Fruit fly (Drosophila melanogaster): Measurements from ENCODE around the gene CG42870.

Gene CG42870

dm6 chr3R:21745887-21746286 lies 8.7 kb upstream of the CG42870 start:
- TF ChIP-seq sug (tag; optimal IDR thresholded peaks at IDR 0.05) = peak; percentile 22
- no peak for TF ChIP-seq jigr1 (GFP tag; IDR thresholded peaks at IDR 0.05)
- no peak for TF ChIP-seq CG7987 (GFP tag; optimal IDR thresholded peaks at IDR 0.05)
- peak; percentile 93 for TF ChIP-seq exex (tag; optimal IDR thresholded peaks at IDR 0.05)
- peak; percentile 42 for TF ChIP-seq CG34376 (GFP tag; optimal IDR thresholded peaks at IDR 0.05)

dm6 chr3R:21744988-21745387 lies 7.8 kb upstream of the CG42870 start, which contains the start of gene CG31343:
TSS of gene CG31343 (plus strand) at chr3R:21745266.
- TF ChIP-seq CG11696 (GFP tag; IDR thresholded peaks at IDR 0.05) = no peak
- no peak for TF ChIP-seq B-H2 (GFP tag; optimal IDR thresholded peaks at IDR 0.05)
- no peak for TF ChIP-seq D19B (GFP tag; optimal IDR thresholded peaks at IDR 0.05)
- TF ChIP-seq CG34376 (GFP tag; optimal IDR thresholded peaks at IDR 0.05) = peak; percentile 18
- no peak for TF ChIP-seq MESR4 (GFP tag; optimal IDR thresholded peaks at IDR 0.05)
- TF ChIP-seq CG6791 (GFP tag; IDR thresholded peaks at IDR 0.05; ENCODE audit: partially characterized antibody) = 0 out of 3 replicates have a peak, but pooled peaks have one; percentile 34
- TF ChIP-seq Pdp1 (GFP tag; optimal IDR thresholded peaks at IDR 0.05) = peak in 1 of 2 experiments; percentile 78

dm6 chr3R:21740766-21741350 lies 3.7 kb upstream of the CG42870 start:
- peak; percentile 50; the same call in 1 of the 2 replicates for TF ChIP-seq GATAe (GFP tag; conservative IDR thresholded peaks at IDR 0.05)
- no peak for TF ChIP-seq Drgx (GFP tag; IDR thresholded peaks at IDR 0.05)
- peak; percentile 57 for TF ChIP-seq CG10543 (GFP tag; optimal IDR thresholded peaks at IDR 0.05)
- TF ChIP-seq twi (tag; optimal IDR thresholded peaks at IDR 0.05) = peak; percentile 60
- TF ChIP-seq CG34376 (GFP tag; optimal IDR thresholded peaks at IDR 0.05) = peak; percentile 72
- no peak for TF ChIP-seq CG8944 (GFP tag; optimal IDR thresholded peaks at IDR 0.05)
- peak; percentile 29 for TF ChIP-seq HmgZ (tag; optimal IDR thresholded peaks at IDR 0.05)
- peak; percentile 83 for TF ChIP-seq exex (tag; optimal IDR thresholded peaks at IDR 0.05)
- no peak for TF ChIP-seq dpn (GFP tag; optimal IDR thresholded peaks at IDR 0.05)
- TF ChIP-seq kay (GFP tag; optimal IDR thresholded peaks at IDR 0.05) = peak; percentile 16
- no peak for TF ChIP-seq CG10274 (GFP tag; optimal IDR thresholded peaks at IDR 0.05)
- TF ChIP-seq chinmo (GFP tag; IDR thresholded peaks at IDR 0.05; ENCODE audit: partially characterized antibody) = 0 out of 4 replicates have a peak, but pooled peaks have one; percentile 27
- TF ChIP-seq bsh (GFP tag; optimal IDR thresholded peaks at IDR 0.05) = no peak
- TF ChIP-seq Pdp1 (GFP tag; optimal IDR thresholded peaks at IDR 0.05) = peak in 1 of 2 experiments; percentile 90
- peak; percentile 39 for TF ChIP-seq mirr (GFP tag; optimal IDR thresholded peaks at IDR 0.05)
- peak; percentile 64 for TF ChIP-seq grn (GFP tag; optimal IDR thresholded peaks at IDR 0.05)
- peak; percentile 54 for TF ChIP-seq grau (tag; optimal IDR thresholded peaks at IDR 0.05)
- TF ChIP-seq wek (GFP tag; optimal IDR thresholded peaks at IDR 0.05) = peak; percentile 80
- TF ChIP-seq CG11560 (tag; IDR thresholded peaks at IDR 0.05) = no peak
- peak; percentile 75 for TF ChIP-seq sug (tag; optimal IDR thresholded peaks at IDR 0.05)
- peak; percentile 25 for TF ChIP-seq lab (GFP tag; optimal IDR thresholded peaks at IDR 0.05)

dm6 chr3R:21739750-21740319 lies 2.7 kb upstream of the CG42870 start, which contains the start of gene CG5849:
TSS of gene CG5849 (plus strand) at chr3R:21740105.
- TF ChIP-seq CG42726 (GFP tag; IDR thresholded peaks at IDR 0.05; ENCODE audit: partially characterized antibody) (no peak), Ets65A (GFP tag) (peak; percentile 43), CG34224 (GFP tag; IDR thresholded peaks at IDR 0.05; ENCODE audit: partially characterized antibody) (0 out of 3 replicates have a peak, but pooled peaks have one; percentile 12), CG34376 (GFP tag; optimal IDR thresholded peaks at IDR 0.05) (peak; percentile 45), ftz-f1 (GFP tag; optimal IDR thresholded peaks at IDR 0.05) (peak; percentile 45), NFAT (GFP tag; IDR thresholded peaks at IDR 0.05) (no peak), Pdp1 (GFP tag; optimal IDR thresholded peaks at IDR 0.05) (peak in 1 of 2 experiments; percentile 68), pros (GFP tag; optimal IDR thresholded peaks at IDR 0.05) (peak; percentile 29), peb (GFP tag; IDR thresholded peaks at IDR 0.05) (no peak), Trl (optimal IDR thresholded peaks at IDR 0.05) (peak; percentile 6 to 14), Trl (GFP tag; optimal IDR thresholded peaks at IDR 0.05) (no peak), Jarid2 (GFP tag; optimal IDR thresholded peaks at IDR 0.05) (peak; percentile 80), CG10543 (GFP tag; optimal IDR thresholded peaks at IDR 0.05) (peak; percentile 29), sug (tag; optimal IDR thresholded peaks at IDR 0.05) (peak; percentile 29), Deaf1 (tag; optimal IDR thresholded peaks at IDR 0.05) (peak; percentile 10), lab (GFP tag; optimal IDR thresholded peaks at IDR 0.05) (peak; percentile 83), Dbx (GFP tag; IDR thresholded peaks at IDR 0.05) (no peak), Med (GFP tag) (peak; percentile 50), Gug (GFP tag; IDR thresholded peaks at IDR 0.05) (no peak), CG17612 (GFP tag; IDR thresholded peaks at IDR 0.05) (0 out of 2 replicates have a peak, but pooled peaks have one; percentile 24), GATAe (GFP tag; conservative IDR thresholded peaks at IDR 0.05) (peak; percentile 68)
